Fruit fly (Drosophila melanogaster): ENCODE measurements around the gene dnk.

The dnk gene

dm6 chr3R:18995556-18996272, 14.9 kb downstream of the dnk start (continued):
- TF ChIP-seq CG10631 (GFP tag; optimal IDR thresholded peaks at IDR 0.05) (peak; percentile 92), CG16779 (tag; optimal IDR thresholded peaks at IDR 0.05) (peak; percentile 75), Blimp-1 (GFP tag; optimal IDR thresholded peaks at IDR 0.05) (peak; percentile 58), CG31627 (GFP tag; optimal IDR thresholded peaks at IDR 0.05) (peak; percentile 90), Sox102F (GFP tag; optimal IDR thresholded peaks at IDR 0.05) (peak; percentile 89), Eip78C (GFP tag) (peak; percentile 99), Sox15 (GFP tag; optimal IDR thresholded peaks at IDR 0.05) (peak; percentile 92), CG8632 (GFP tag; optimal IDR thresholded peaks at IDR 0.05) (peak; percentile 93), Met (GFP tag; optimal IDR thresholded peaks at IDR 0.05) (peak; percentile 93)

dm6 chr3R:18997388-18998287, 16.8 kb downstream of the dnk start:
- TF ChIP-seq svp (GFP tag) (peak; percentile 86), esn (GFP tag; optimal IDR thresholded peaks at IDR 0.05) (peak; percentile 26), vri (GFP tag; optimal IDR thresholded peaks at IDR 0.05) (no peak), CG3032 (tag; optimal IDR thresholded peaks at IDR 0.05) (no peak), lz (GFP tag; optimal IDR thresholded peaks at IDR 0.05) (no peak), Eip78C (GFP tag) (peak; percentile 70), CG8632 (GFP tag; optimal IDR thresholded peaks at IDR 0.05) (peak; percentile 59), Sox102F (GFP tag; optimal IDR thresholded peaks at IDR 0.05) (peak; percentile 35), CG34406 (GFP tag; optimal IDR thresholded peaks at IDR 0.05) (peak; percentile 49), CG6854 (GFP tag; optimal IDR thresholded peaks at IDR 0.05) (peak; percentile 56), Met (GFP tag; optimal IDR thresholded peaks at IDR 0.05) (peak; percentile 13), ss (GFP tag; optimal IDR thresholded peaks at IDR 0.05) (peak in 1 of 2 experiments; percentile 31), CG6792 (GFP tag; optimal IDR thresholded peaks at IDR 0.05) (peak; percentile 32), fkh (GFP tag; optimal IDR thresholded peaks at IDR 0.05) (peak; percentile 96), Ets21C (GFP tag; optimal IDR thresholded peaks at IDR 0.05) (no peak), CG6163 (GFP tag; IDR thresholded peaks at IDR 0.05) (peak; percentile 7; the same call in 1 of the 3 replicates), Ets96B (tag; optimal IDR thresholded peaks at IDR 0.05) (no peak), net (GFP tag; optimal IDR thresholded peaks at IDR 0.05) (peak; percentile 0), CG4318 (GFP tag; optimal IDR thresholded peaks at IDR 0.05) (no peak), CG8119 (GFP tag; IDR thresholded peaks at IDR 0.05) (no peak), Smox (GFP tag; optimal IDR thresholded peaks at IDR 0.05) (peak; percentile 38)

- TF ChIP-seq CG1621 (tag; optimal IDR thresholded peaks at IDR 0.05): peak; percentile 18
- peak; percentile 47 for TF ChIP-seq fd59A (GFP tag; optimal IDR thresholded peaks at IDR 0.05)
- no peak for TF ChIP-seq CG15336 (GFP tag; IDR thresholded peaks at IDR 0.05)
- TF ChIP-seq lz (GFP tag; optimal IDR thresholded peaks at IDR 0.05): no peak
- TF ChIP-seq CG6163 (GFP tag; IDR thresholded peaks at IDR 0.05): peak; percentile 77
- TF ChIP-seq dac (GFP tag; optimal IDR thresholded peaks at IDR 0.05): no peak
- peak; percentile 27 for TF ChIP-seq CG11902 (GFP tag; optimal IDR thresholded peaks at IDR 0.05)
- no peak for TF ChIP-seq CG11294 (GFP tag; IDR thresholded peaks at IDR 0.05)
- no peak for TF ChIP-seq Eip93F (GFP tag; optimal IDR thresholded peaks at IDR 0.05)
- peak; percentile 38 for TF ChIP-seq acj6 (GFP tag; optimal IDR thresholded peaks at IDR 0.05)
- no peak for TF ChIP-seq Hr39 (GFP tag; optimal IDR thresholded peaks at IDR 0.05)
- TF ChIP-seq spab (GFP tag; optimal IDR thresholded peaks at IDR 0.05): peak; percentile 52
- peak; percentile 36 for TF ChIP-seq pdm3 (GFP tag; optimal IDR thresholded peaks at IDR 0.05)
- peak; percentile 4 for TF ChIP-seq CG8319 (GFP tag; optimal IDR thresholded peaks at IDR 0.05)
- no peak for TF ChIP-seq CG6276 (GFP tag; optimal IDR thresholded peaks at IDR 0.05)
- peak; percentile 32 to 35 for TF ChIP-seq salr (GFP tag; optimal IDR thresholded peaks at IDR 0.05)
- peak; percentile 40 for TF ChIP-seq CG11762 (GFP tag; optimal IDR thresholded peaks at IDR 0.05; ENCODE audit: insufficient read depth)
- no peak for TF ChIP-seq esn (GFP tag; optimal IDR thresholded peaks at IDR 0.05)
- TF ChIP-seq CG34406 (GFP tag; optimal IDR thresholded peaks at IDR 0.05): no peak
- TF ChIP-seq CG6808 (GFP tag; optimal IDR thresholded peaks at IDR 0.05): peak; percentile 31
- peak; percentile 54 for TF ChIP-seq CG32006 (GFP tag; optimal IDR thresholded peaks at IDR 0.05)
- TF ChIP-seq Gug (GFP tag; IDR thresholded peaks at IDR 0.05): peak; percentile 50
- TF ChIP-seq CG31627 (GFP tag; optimal IDR thresholded peaks at IDR 0.05): peak; percentile 6
- peak; percentile 77 for TF ChIP-seq CG3919 (GFP tag; optimal IDR thresholded peaks at IDR 0.05)
- TF ChIP-seq Ets21C (GFP tag; optimal IDR thresholded peaks at IDR 0.05): no peak
Measured at dm6 chr3R:18998370-18998769, 17.6 kb downstream of the dnk start.
